Worm (Caenorhabditis elegans) whole organism, L4 larva: ENCODE measurements around the gene slc-30A9.

Experiments
- F26F4.8 ChIP-seq: fragments of 200-800 bp; sonication (Bioruptor generic); conservative IDR thresholded peaks from 2 replicates; pipeline ENCODE4 v1.3.6; 2022; ENCODE audit warnings: missing genetic modification characterization, missing compliant biosample characterization
- T20F7.1 ChIP-seq: fragments of 200-800 bp; sonication (Bioruptor generic); optimal IDR thresholded peaks from 2 replicates; lab custom pipeline; 2018; ENCODE audit warnings: mild to moderate bottlenecking, missing genetic modification characterization, missing compliant biosample characterization
- Y48G9A.11 ChIP-seq: fragments of 200-800 bp; sonication (Bioruptor generic); IDR thresholded peaks from 2 replicates; pipeline ENCODE4 v1.3.6; 2022; ENCODE audit warnings: missing genetic modification reagents, missing genetic modification characterization, missing compliant biosample characterization
- Y5F2A.4 ChIP-seq: fragments of 200-800 bp; sonication (Bioruptor generic); optimal IDR thresholded peaks from 2 replicates; lab custom pipeline; 2018; ENCODE audit warnings: mild to moderate bottlenecking, missing genetic modification characterization, missing compliant biosample characterization
- aha-1 ChIP-seq: fragments of 150-350 bp; peaks from one replicate; lab custom pipeline; 2014; ENCODE audit warnings: missing biosample characterization, missing genetic modification characterization
- attf-4 ChIP-seq: sonication (generic microtip); optimal IDR thresholded peaks from 3 replicates; lab custom pipeline; 2017; ENCODE audit warnings: missing biosample characterization, missing genetic modification characterization
- ceh-28 ChIP-seq: fragments of 150-350 bp; optimal IDR thresholded peaks from 2 replicates; lab custom pipeline; 2014; ENCODE audit warnings: missing biosample characterization, missing genetic modification reagents, missing genetic modification characterization
- ceh-82 ChIP-seq: sonication (generic microtip); optimal IDR thresholded peaks from 2 replicates; lab custom pipeline; 2017; ENCODE audit warnings: missing biosample characterization, missing genetic modification characterization
- cey-2 ChIP-seq: sonication (generic microtip); optimal IDR thresholded peaks from 3 replicates; lab custom pipeline; 2017; ENCODE audit warnings: missing genetic modification characterization, mild to moderate bottlenecking, missing compliant biosample characterization, antibody characterized with exemption, borderline replicate concordance; ENCODE audit not compliant: insufficient read depth
- ctbp-1 ChIP-seq: fragments of 200-800 bp; sonication (Bioruptor generic); IDR thresholded peaks from 2 replicates; pipeline ENCODE4 v1.3.6; 2022; ENCODE audit warnings: missing genetic modification reagents, missing genetic modification characterization, missing compliant biosample characterization
- daf-16 ChIP-seq, 3 experiments: sonication (generic microtip); optimal IDR thresholded peaks; 2 replicates each; lab custom pipeline; 2016 to 2017; ENCODE audit warnings: missing genetic modification characterization in 3 of 3, missing genetic modification reagents in 3 of 3, mild to moderate bottlenecking in 2 of 3, missing compliant biosample characterization in 2 of 3, missing biosample characterization in 1 of 3, moderate library complexity in 1 of 3
- daf-19 ChIP-seq: fragments of 200-800 bp; sonication (Bioruptor generic); conservative IDR thresholded peaks from 2 replicates; pipeline ENCODE4 v1.3.6; 2022; ENCODE audit warnings: missing genetic modification characterization, missing compliant biosample characterization
- dmd-6 ChIP-seq: fragments of 200-800 bp; sonication (Bioruptor generic); IDR thresholded peaks from 2 replicates; pipeline ENCODE4 v1.3.6; 2022; ENCODE audit warnings: missing genetic modification reagents, missing genetic modification characterization, missing compliant biosample characterization
- dmd-9 ChIP-seq: fragments of 200-800 bp; sonication (Bioruptor generic); IDR thresholded peaks from 2 replicates; pipeline ENCODE4 v1.3.6; 2022; ENCODE audit warnings: missing genetic modification reagents, missing genetic modification characterization, missing compliant biosample characterization
- duxl-1 ChIP-seq: sonication (generic microtip); optimal IDR thresholded peaks from 2 replicates; lab custom pipeline; 2016; ENCODE audit warnings: mild to moderate bottlenecking, missing genetic modification characterization, moderate library complexity, missing compliant biosample characterization; ENCODE audit not compliant: poor library complexity
- dve-1 ChIP-seq: sonication (generic microtip); optimal IDR thresholded peaks from 2 replicates; lab custom pipeline; 2017; ENCODE audit warnings: antibody characterized with exemption, mild to moderate bottlenecking, missing genetic modification characterization, missing compliant biosample characterization; ENCODE audit not compliant: insufficient read depth
- egl-27 ChIP-seq: sonication (generic microtip); optimal IDR thresholded peaks from 3 replicates; lab custom pipeline; 2017; ENCODE audit warnings: missing biosample characterization, missing genetic modification reagents, missing genetic modification characterization
- hlh-11 ChIP-seq: fragments of 200-800 bp; sonication (Bioruptor generic); optimal IDR thresholded peaks from 2 replicates; lab custom pipeline; 2018; ENCODE audit warnings: mild to moderate bottlenecking, missing genetic modification characterization, missing compliant biosample characterization
- hlh-30 ChIP-seq: sonication (generic microtip); optimal IDR thresholded peaks from 2 replicates; lab custom pipeline; 2017; ENCODE audit warnings: antibody characterized with exemption, mild to moderate bottlenecking, missing genetic modification characterization, missing compliant biosample characterization; ENCODE audit not compliant: insufficient read depth
- jun-1 ChIP-seq: fragments of 150-350 bp; optimal IDR thresholded peaks from 2 replicates; lab custom pipeline; 2014; ENCODE audit warnings: missing biosample characterization, missing genetic modification reagents, missing genetic modification characterization
- lin-1 ChIP-seq: fragments of 200-800 bp; sonication (Bioruptor generic); IDR thresholded peaks from 2 replicates; pipeline ENCODE4 v1.3.6; 2022; ENCODE audit warnings: missing genetic modification reagents, missing genetic modification characterization, missing compliant biosample characterization
- lin-39 ChIP-seq: fragments of 150-350 bp; optimal IDR thresholded peaks from 2 replicates; lab custom pipeline; 2014; ENCODE audit warnings: missing biosample characterization, missing genetic modification reagents, missing genetic modification characterization
- madf-5 ChIP-seq, 2 experiments: fragments of 200-800 bp; sonication (Bioruptor generic); IDR thresholded peaks; 2 replicates each; pipeline ENCODE4 v1.3.6; 2022; ENCODE audit warnings: missing compliant biosample characterization in 2 of 2, missing genetic modification characterization in 2 of 2
- madf-9 ChIP-seq: fragments of 200-800 bp; sonication (Bioruptor generic); conservative IDR thresholded peaks from 2 replicates; pipeline ENCODE4 v1.3.6; 2022; ENCODE audit warnings: missing genetic modification reagents, missing genetic modification characterization, missing compliant biosample characterization
- mep-1 ChIP-seq: fragments of 150-350 bp; sonication (generic microtip); optimal IDR thresholded peaks from 3 replicates; lab custom pipeline; 2014; ENCODE audit warnings: missing biosample characterization, missing genetic modification characterization
- nhr-11 ChIP-seq: fragments of 150-350 bp; optimal IDR thresholded peaks from 2 replicates; lab custom pipeline; 2014; ENCODE audit warnings: missing biosample characterization, missing genetic modification characterization
- nhr-111 ChIP-seq: fragments of 200-800 bp; sonication (Bioruptor generic); optimal IDR thresholded peaks from 2 replicates; lab custom pipeline; 2018; ENCODE audit warnings: mild to moderate bottlenecking, missing genetic modification characterization, missing compliant biosample characterization
- nhr-25 ChIP-seq: sonication (generic microtip); optimal IDR thresholded peaks from 2 replicates; lab custom pipeline; 2017; ENCODE audit warnings: missing genetic modification characterization, mild to moderate bottlenecking, missing compliant biosample characterization, antibody characterized with exemption, moderate library complexity, borderline replicate concordance; ENCODE audit not compliant: insufficient read depth
- nhr-28 ChIP-seq: fragments of 150-350 bp; optimal IDR thresholded peaks from 2 replicates; lab custom pipeline; 2014; ENCODE audit warnings: missing biosample characterization, missing genetic modification characterization
- nhr-48 ChIP-seq: sonication (generic microtip); optimal IDR thresholded peaks from 2 replicates; lab custom pipeline; 2016; ENCODE audit warnings: mild to moderate bottlenecking, missing genetic modification characterization, missing compliant biosample characterization
- nhr-77 ChIP-seq: fragments of 150-350 bp; optimal IDR thresholded peaks from 2 replicates; lab custom pipeline; 2014; ENCODE audit warnings: missing biosample characterization, missing genetic modification characterization
- pqm-1 ChIP-seq: sonication (generic microtip); optimal IDR thresholded peaks from 2 replicates; lab custom pipeline; 2017; ENCODE audit warnings: missing biosample characterization, missing genetic modification characterization
- sdz-12 ChIP-seq: fragments of 200-800 bp; sonication (Bioruptor generic); optimal IDR thresholded peaks from 2 replicates; lab custom pipeline; 2018; ENCODE audit warnings: mild to moderate bottlenecking, missing genetic modification characterization, missing compliant biosample characterization
- skn-1 ChIP-seq: fragments of 150-350 bp; optimal IDR thresholded peaks from 2 replicates; lab custom pipeline; 2014; ENCODE audit warnings: missing biosample characterization, missing genetic modification characterization
- spr-3 ChIP-seq: fragments of 200-800 bp; sonication (Bioruptor generic); optimal IDR thresholded peaks from 2 replicates; lab custom pipeline; 2018; ENCODE audit warnings: mild to moderate bottlenecking, missing genetic modification characterization, missing compliant biosample characterization
- tra-1 ChIP-seq: fragments of 200-800 bp; sonication (Bioruptor generic); IDR thresholded peaks from 2 replicates; pipeline ENCODE4 v1.3.6; 2022; ENCODE audit warnings: missing genetic modification reagents, missing genetic modification characterization, missing compliant biosample characterization
- unc-62 ChIP-seq, 3 experiments: fragments of 150-350 bp in 1 of 3; sonication (generic microtip); optimal IDR thresholded peaks in 2 of 3; peaks in 1 of 3; 1 replicate in 1 of 3; 2 replicates in 2 of 3; lab custom pipeline; 2014 to 2017; ENCODE audit warnings: missing biosample characterization in 3 of 3, missing genetic modification characterization in 3 of 3, missing genetic modification reagents in 3 of 3, missing genotype in 1 of 3

The slc-30A9 gene

ce11 chrIII:2739469-2739868 lies 40.9 kb upstream of the slc-30A9 start, which contains the start of gene cest-25 (continued):
- TF ChIP-seq attf-4 (tag; lab: Kevin White, UChicago) = no peak
- TF ChIP-seq dmd-9 (GFP tag; lab: Robert Waterston, UW) = no peak
- TF ChIP-seq Y48G9A.11 (GFP tag; lab: Robert Waterston, UW) = no peak
- TF ChIP-seq duxl-1 = no peak
- TF ChIP-seq nhr-28 (tag; lab: Kevin White, UChicago) = peak; percentile 96
- no peak for TF ChIP-seq nhr-25 (tag; lab: Kevin White, UChicago)
- TF ChIP-seq lin-39 (tag; lab: Kevin White, UChicago) = no peak
- peak; percentile 21 for TF ChIP-seq T20F7.1 (GFP tag; lab: Kevin White, UChicago)
- TF ChIP-seq nhr-111 = no peak
- TF ChIP-seq egl-27 = no peak

- TF ChIP-seq aha-1 (peak; percentile 35), ceh-28 (no peak), pqm-1 (tag; lab: Kevin White, UChicago) (peak; percentile 34), nhr-28 (tag; lab: Kevin White, UChicago) (peak; percentile 30), spr-3 (GFP tag; lab: Kevin White, UChicago) (no peak), Y5F2A.4 (GFP tag; lab: Kevin White, UChicago) (no peak), mep-1 (tag; lab: Kevin White, UChicago) (no peak), dve-1 (tag; lab: Kevin White, UChicago) (peak; percentile 40), nhr-77 (tag; lab: Kevin White, UChicago) (peak; percentile 44), ceh-82 (tag; lab: Kevin White, UChicago) (no peak), dmd-6 (GFP tag; lab: Robert Waterston, UW) (peak; percentile 62), tra-1 (GFP tag; lab: Robert Waterston, UW) (0 out of 2 replicates have a peak, but pooled peaks have one; percentile 55), skn-1 (tag; lab: Kevin White, UChicago) (no peak), hlh-30 (tag; lab: Kevin White, UChicago) (no peak), F26F4.8 (no peak), madf-9 (no peak), duxl-1 (no peak), sdz-12 (no peak), daf-16 (GFP tag; optimal IDR thresholded peaks at IDR 0.05; lab: Kevin White, UChicago) (no peak), daf-16 (tag; optimal IDR thresholded peaks at IDR 0.05; lab: Kevin White, UChicago) (peak; percentile 25), cey-2 (tag; lab: Kevin White, UChicago) (no peak), jun-1 (tag; lab: Kevin White, UChicago) (no peak), hlh-11 (tag; lab: Kevin White, UChicago) (peak; percentile 61), lin-1 (peak; percentile 6; the same call in 1 of the 2 replicates), madf-5 (GFP tag; IDR thresholded peaks at IDR 0.05; lab: Robert Waterston, UW) (no peak), ctbp-1 (GFP tag; lab: Robert Waterston, UW) (no peak), nhr-48 (tag; lab: Kevin White, UChicago) (peak; percentile 12), unc-62 (GFP tag; optimal IDR thresholded peaks at IDR 0.05 in 1 of 2; lab: Kevin White, UChicago) (no peak), unc-62 (tag; optimal IDR thresholded peaks at IDR 0.05; lab: Kevin White, UChicago) (no peak), nhr-11 (tag; lab: Kevin White, UChicago) (no peak), daf-19 (GFP tag; lab: Robert Waterston, UW) (no peak)
Measured at ce11 chrIII:2733606-2734183, 35.1 kb upstream of the slc-30A9 start, which contains the start of gene Y71H2AM.12. Gene Y71H2AM.12, minus strand, starts transcription at chrIII:2734091.
